Worm (Caenorhabditis elegans): ENCODE results near the gene str-12.

Gene str-12

DNA sequence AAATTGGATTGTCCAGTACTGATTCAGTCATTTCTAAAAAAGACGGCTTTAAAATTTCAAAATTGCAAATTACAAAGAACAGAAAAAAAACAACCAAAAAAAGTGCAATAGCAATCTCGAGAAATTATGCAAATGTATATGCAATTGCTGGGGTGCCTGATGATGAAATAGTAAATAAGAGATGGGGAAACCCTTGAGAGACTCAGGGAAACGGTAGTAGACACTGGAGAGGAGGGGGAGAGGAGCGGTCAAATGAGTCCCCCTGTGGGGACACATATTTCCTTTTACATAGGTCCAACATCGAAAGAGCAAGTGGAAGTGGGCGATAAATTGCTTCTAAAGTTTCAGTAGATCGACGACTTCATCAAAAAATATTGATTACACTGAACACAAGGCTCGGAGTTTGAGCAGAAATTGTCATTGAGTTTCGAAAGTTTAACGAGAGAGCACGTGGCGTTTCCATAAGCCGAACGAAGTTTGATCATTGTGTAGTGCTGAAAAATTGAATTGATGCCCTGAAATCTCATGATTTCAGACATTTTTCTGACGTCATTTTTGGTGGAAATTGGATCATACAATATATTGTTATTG lies at the start of gene str-12, which contains the start of gene fbxa-153:
Gene str-12 (plus strand): TSS at position 541 of the 591 bp plus-strand sequence.
Gene fbxa-153 (minus strand): TSS at position 35 of the 591 bp plus-strand sequence.
- peak; percentile 62 for TF ChIP-seq zag-1 (tag; optimal IDR thresholded peaks at IDR 0.05)
- TF ChIP-seq elt-3 (tag; optimal IDR thresholded peaks at IDR 0.05) = no peak
- peak; percentile 28 for TF ChIP-seq nhr-129 (tag; optimal IDR thresholded peaks at IDR 0.05)
- peak; percentile 64 for TF ChIP-seq C34F6.9 (tag; optimal IDR thresholded peaks at IDR 0.05)
- TF ChIP-seq sma-9 (GFP tag; optimal IDR thresholded peaks at IDR 0.05) = peak; percentile 28
- TF ChIP-seq sma-9 (tag; optimal IDR thresholded peaks at IDR 0.05) = no peak
- TF ChIP-seq nhr-6 (tag; optimal IDR thresholded peaks at IDR 0.05) = no peak
- TF ChIP-seq unc-55 (GFP tag; optimal IDR thresholded peaks at IDR 0.05) = peak; percentile 84
- TF ChIP-seq R02D3.7 (tag; optimal IDR thresholded peaks at IDR 0.05) = no peak

- TF ChIP-seq ztf-4 (tag; optimal IDR thresholded peaks at IDR 0.05) (no peak), lin-13 (GFP tag; optimal IDR thresholded peaks at IDR 0.05) (no peak), lin-39 (tag; optimal IDR thresholded peaks at IDR 0.05) (no peak), egl-27 (tag; optimal IDR thresholded peaks at IDR 0.05) (no peak), nhr-77 (tag; optimal IDR thresholded peaks at IDR 0.05) (no peak), mbf-1 (tag; optimal IDR thresholded peaks at IDR 0.05) (no peak)
Measured at ce11 chrV:15562541-15562940, 48.1 kb upstream of the str-12 start.

DNA sequence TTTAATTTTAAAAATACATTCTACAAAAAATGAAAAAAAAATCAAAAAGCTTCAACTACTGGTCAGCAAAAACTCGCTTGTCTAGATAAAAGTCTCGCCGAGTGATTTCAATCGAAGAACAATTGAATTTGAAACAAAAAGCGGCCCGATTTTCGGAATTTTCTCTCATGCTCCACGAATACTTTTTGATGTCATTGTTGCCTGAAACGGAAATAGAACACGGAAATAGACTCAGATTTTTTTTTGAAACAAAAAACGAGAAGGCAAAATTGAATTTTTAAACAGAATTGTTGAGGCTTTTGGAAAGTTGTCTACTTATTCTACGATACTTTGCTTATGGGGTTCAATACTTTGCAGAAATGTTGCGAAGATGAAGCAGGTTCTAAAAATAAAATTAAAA lies 47.2 kb upstream of the str-12 start:
- TF ChIP-seq nhr-6 (tag; optimal IDR thresholded peaks at IDR 0.05) (no peak), unc-39 (tag; optimal IDR thresholded peaks at IDR 0.05) (no peak), unc-62 (GFP tag; optimal IDR thresholded peaks at IDR 0.05) (no peak), dmd-4 (tag; optimal IDR thresholded peaks at IDR 0.05) (no peak), alr-1 (tag; optimal IDR thresholded peaks at IDR 0.05) (no peak), R02D3.7 (tag; optimal IDR thresholded peaks at IDR 0.05) (no peak), unc-55 (GFP tag; optimal IDR thresholded peaks at IDR 0.05) (no peak), snpc-4 (tag; optimal IDR thresholded peaks at IDR 0.05) (no peak), ztf-1 (GFP tag; conservative IDR thresholded peaks at IDR 0.05) (no peak), nhr-237 (tag; optimal IDR thresholded peaks at IDR 0.05) (no peak), peb-1 (tag; optimal IDR thresholded peaks at IDR 0.05) (no peak), sma-3 (GFP tag; optimal IDR thresholded peaks at IDR 0.05) (no peak), elt-1 (tag; optimal IDR thresholded peaks at IDR 0.05) (no peak)

- TF ChIP-seq C34F6.9 (tag; optimal IDR thresholded peaks at IDR 0.05) (peak; percentile 41), nhr-21 (tag; optimal IDR thresholded peaks at IDR 0.05) (peak; percentile 60), sma-9 (GFP tag; optimal IDR thresholded peaks at IDR 0.05) (peak; percentile 95), sma-9 (tag; optimal IDR thresholded peaks at IDR 0.05) (no peak), nhr-129 (tag; optimal IDR thresholded peaks at IDR 0.05) (peak; percentile 76), fos-1 (tag; optimal IDR thresholded peaks at IDR 0.05) (peak; percentile 52), R02D3.7 (tag; optimal IDR thresholded peaks at IDR 0.05) (no peak), gmeb-1 (tag; optimal IDR thresholded peaks at IDR 0.05) (peak; percentile 38), ztf-4 (tag; optimal IDR thresholded peaks at IDR 0.05) (no peak), nhr-10 (tag; optimal IDR thresholded peaks at IDR 0.05) (no peak), F13H6.1 (tag; optimal IDR thresholded peaks at IDR 0.05) (peak; percentile 68), lsy-2 (tag; optimal IDR thresholded peaks at IDR 0.05) (peak in 1 of 2 experiments; percentile 49)
Measured at ce11 chrV:15563985-15564384, 46.7 kb upstream of the str-12 start.

DNA sequence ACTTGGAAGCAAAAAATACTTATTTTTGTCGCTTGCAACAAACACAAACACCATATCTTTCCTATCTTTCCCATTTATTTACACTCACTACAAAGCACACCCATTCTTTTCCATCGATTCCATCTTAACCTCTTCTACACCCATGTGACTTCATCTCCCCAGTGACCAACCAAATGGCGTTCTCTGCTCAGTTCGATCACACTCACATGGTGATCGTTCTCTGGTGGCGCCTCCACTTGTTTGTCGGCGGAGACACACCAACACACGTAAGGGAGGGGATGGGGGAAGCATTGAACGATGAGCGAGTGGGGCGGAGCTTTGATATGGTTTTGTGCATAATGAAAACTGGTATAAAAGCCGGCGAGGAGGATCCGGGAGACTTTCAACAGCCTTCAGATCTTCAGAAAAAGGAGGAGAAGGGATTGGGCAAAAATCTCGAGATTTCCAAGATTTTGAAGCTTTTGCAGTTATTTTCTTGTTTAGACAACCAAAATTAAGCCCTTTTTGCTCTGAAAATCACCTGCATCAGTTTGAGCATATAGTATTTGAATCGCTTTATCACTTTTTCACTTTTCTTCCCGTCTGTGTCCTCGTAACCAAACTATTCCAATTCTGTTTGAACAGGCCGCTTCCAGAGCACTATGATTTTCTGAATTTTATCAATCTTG lies 44.0 kb upstream of the str-12 start:
- TF ChIP-seq zag-1 (tag; optimal IDR thresholded peaks at IDR 0.05) (no peak), lin-13 (GFP tag; optimal IDR thresholded peaks at IDR 0.05) (peak; percentile 25), ztf-4 (tag; optimal IDR thresholded peaks at IDR 0.05) (peak; percentile 42), mdl-1 (tag; optimal IDR thresholded peaks at IDR 0.05) (peak; percentile 45 to 89), egl-27 (tag; optimal IDR thresholded peaks at IDR 0.05) (no peak), F13H6.1 (tag; optimal IDR thresholded peaks at IDR 0.05) (peak; percentile 81), fos-1 (tag; optimal IDR thresholded peaks at IDR 0.05) (no peak), ztf-11 (tag; optimal IDR thresholded peaks at IDR 0.05) (no peak), unc-39 (tag; optimal IDR thresholded peaks at IDR 0.05) (no peak), nhr-23 (tag; optimal IDR thresholded peaks at IDR 0.05) (no peak), ZK546.5 (tag; optimal IDR thresholded peaks at IDR 0.05) (no peak), mbf-1 (tag; optimal IDR thresholded peaks at IDR 0.05) (no peak), skn-1 (tag; optimal IDR thresholded peaks at IDR 0.05) (no peak), mab-5 (tag; optimal IDR thresholded peaks at IDR 0.05) (peak; percentile 76), unc-62 (GFP tag; optimal IDR thresholded peaks at IDR 0.05) (no peak), nhr-10 (tag; optimal IDR thresholded peaks at IDR 0.05) (no peak), peb-1 (tag; optimal IDR thresholded peaks at IDR 0.05) (no peak), elt-3 (tag; optimal IDR thresholded peaks at IDR 0.05) (no peak), nhr-21 (tag; optimal IDR thresholded peaks at IDR 0.05) (peak; percentile 94), snpc-4 (tag; optimal IDR thresholded peaks at IDR 0.05) (peak; percentile 63), sma-3 (GFP tag; optimal IDR thresholded peaks at IDR 0.05) (peak; percentile 50), ceh-16 (tag; optimal IDR thresholded peaks at IDR 0.05) (peak; percentile 68), ztf-1 (GFP tag; conservative IDR thresholded peaks at IDR 0.05) (no peak), lin-39 (tag; optimal IDR thresholded peaks at IDR 0.05) (no peak), ceh-82 (tag; optimal IDR thresholded peaks at IDR 0.05) (no peak), lsy-2 (tag; optimal IDR thresholded peaks at IDR 0.05) (peak in 1 of 2 experiments; percentile 84), Y55F3AM.14 (GFP tag; optimal IDR thresholded peaks at IDR 0.05) (no peak), dmd-4 (tag; optimal IDR thresholded peaks at IDR 0.05) (no peak), nhr-77 (tag; optimal IDR thresholded peaks at IDR 0.05) (no peak), nhr-12 (tag; optimal IDR thresholded peaks at IDR 0.05) (no peak)

All from whole organism, L2 larva.